Worm (Caenorhabditis elegans): Measurements from ENCODE around the gene C29E4.14.

DNA sequence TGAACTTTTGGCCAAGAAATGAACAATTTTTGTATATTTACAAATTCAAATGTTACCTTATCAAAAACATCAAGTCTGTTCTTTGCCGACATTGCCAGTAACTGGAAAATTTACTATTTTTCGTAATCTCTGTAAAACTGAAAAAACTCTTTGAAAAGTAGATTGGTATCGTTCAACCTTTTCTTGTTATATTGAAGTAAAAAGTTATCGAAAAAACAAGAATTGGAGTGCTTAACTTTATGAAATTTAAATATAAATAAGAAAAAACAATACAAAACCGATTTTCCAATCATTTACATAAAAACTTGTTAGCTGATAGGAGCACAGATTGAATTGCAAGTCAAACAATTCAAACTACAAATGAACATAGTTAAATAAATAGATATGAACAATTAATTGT, 35.1 kb upstream of the C29E4.14 start, which contains the start of gene ZK688.11:
- no peak for TF ChIP-seq fkh-6 (tag; optimal IDR thresholded peaks at IDR 0.05)
- TF ChIP-seq ama-1 (optimal IDR thresholded peaks at IDR 0.05) = no peak
- TF ChIP-seq hlh-15 (tag; optimal IDR thresholded peaks at IDR 0.05) = no peak
- TF ChIP-seq unc-55 (GFP tag; optimal IDR thresholded peaks at IDR 0.05) = no peak
- no peak for TF ChIP-seq nhr-11 (tag; optimal IDR thresholded peaks at IDR 0.05)
- TF ChIP-seq ttx-3 (tag; optimal IDR thresholded peaks at IDR 0.05) = no peak
- TF ChIP-seq F13H6.1 (tag; optimal IDR thresholded peaks at IDR 0.05) = no peak
- no peak for TF ChIP-seq pqm-1 (tag; optimal IDR thresholded peaks at IDR 0.05)
- no peak for TF ChIP-seq pag-3 (tag; optimal IDR thresholded peaks at IDR 0.05; ENCODE audit: borderline replicate concordance)
- TF ChIP-seq ref-2 (tag; optimal IDR thresholded peaks at IDR 0.05) = no peak

Measured in whole organism, late embryonic.